Worm (Caenorhabditis elegans) whole organism, L4 larva: ENCODE results near the gene F38A1.13.

Experiments used
- D1046.2 ChIP-seq: fragments of 200-800 bp; sonication (Bioruptor generic); IDR thresholded peaks from 2 replicates; pipeline ENCODE4 v1.3.6; 2022; ENCODE audit warnings: missing genetic modification characterization, missing compliant biosample characterization
- F37D6.2 ChIP-seq: sonication (generic microtip); optimal IDR thresholded peaks from 2 replicates; lab custom pipeline; 2016; ENCODE audit warnings: mild to moderate bottlenecking, missing genetic modification characterization, missing compliant biosample characterization
- F44E2.7 ChIP-seq: fragments of 200-800 bp; sonication (Bioruptor generic); IDR thresholded peaks from 2 replicates; pipeline ENCODE4 v2.1.2; 2022; ENCODE audit warnings: missing genetic modification characterization, missing compliant biosample characterization
- R02D3.7 ChIP-seq: fragments of 150-350 bp; sonication (generic microtip); optimal IDR thresholded peaks from 3 replicates; lab custom pipeline; 2014; ENCODE audit warnings: missing biosample characterization, missing genetic modification characterization
- T20F7.1 ChIP-seq: fragments of 200-800 bp; sonication (Bioruptor generic); optimal IDR thresholded peaks from 2 replicates; lab custom pipeline; 2018; ENCODE audit warnings: mild to moderate bottlenecking, missing genetic modification characterization, missing compliant biosample characterization
- aha-1 ChIP-seq: fragments of 150-350 bp; peaks from one replicate; lab custom pipeline; 2014; ENCODE audit warnings: missing biosample characterization, missing genetic modification characterization
- aly-2 ChIP-seq: sonication (generic microtip); optimal IDR thresholded peaks from 2 replicates; lab custom pipeline; 2018; ENCODE audit warnings: missing biosample characterization, missing genetic modification characterization
- ama-1 ChIP-seq: fragments of 150-350 bp; optimal IDR thresholded peaks from 2 replicates; lab custom pipeline; 2014; ENCODE audit warnings: inconsistent platforms, mixed read lengths
- arid-1 ChIP-seq: fragments of 200-800 bp; sonication (Bioruptor generic); conservative IDR thresholded peaks from 2 replicates; pipeline ENCODE4 v1.3.6; 2022; ENCODE audit warnings: missing genetic modification reagents, missing genetic modification characterization, missing compliant biosample characterization
- ceh-20 ChIP-seq: fragments of 200-800 bp; sonication (Bioruptor generic); IDR thresholded peaks from 2 replicates; pipeline ENCODE4 v1.3.6; 2022; ENCODE audit warnings: missing genetic modification reagents, missing genetic modification characterization, missing compliant biosample characterization
- daf-16 ChIP-seq, 3 experiments: sonication (generic microtip); optimal IDR thresholded peaks; 2 replicates each; lab custom pipeline; 2016 to 2017; ENCODE audit warnings: missing genetic modification characterization in 3 of 3, missing genetic modification reagents in 3 of 3, mild to moderate bottlenecking in 2 of 3, missing compliant biosample characterization in 2 of 3, missing biosample characterization in 1 of 3, moderate library complexity in 1 of 3
- dmd-6 ChIP-seq: fragments of 200-800 bp; sonication (Bioruptor generic); IDR thresholded peaks from 2 replicates; pipeline ENCODE4 v1.3.6; 2022; ENCODE audit warnings: missing genetic modification reagents, missing genetic modification characterization, missing compliant biosample characterization
- dpl-1 ChIP-seq: fragments of 150-350 bp; optimal IDR thresholded peaks from 2 replicates; lab custom pipeline; 2014; ENCODE audit warnings: missing biosample characterization, missing genetic modification reagents, missing genetic modification characterization
- duxl-1 ChIP-seq: sonication (generic microtip); optimal IDR thresholded peaks from 2 replicates; lab custom pipeline; 2016; ENCODE audit warnings: mild to moderate bottlenecking, missing genetic modification characterization, moderate library complexity, missing compliant biosample characterization; ENCODE audit not compliant: poor library complexity
- dve-1 ChIP-seq: sonication (generic microtip); optimal IDR thresholded peaks from 2 replicates; lab custom pipeline; 2017; ENCODE audit warnings: antibody characterized with exemption, mild to moderate bottlenecking, missing genetic modification characterization, missing compliant biosample characterization; ENCODE audit not compliant: insufficient read depth
- hlh-30 ChIP-seq: sonication (generic microtip); optimal IDR thresholded peaks from 2 replicates; lab custom pipeline; 2017; ENCODE audit warnings: antibody characterized with exemption, mild to moderate bottlenecking, missing genetic modification characterization, missing compliant biosample characterization; ENCODE audit not compliant: insufficient read depth
- lin-15B ChIP-seq: fragments of 150-350 bp; sonication (generic microtip); optimal IDR thresholded peaks from 3 replicates; lab custom pipeline; 2014; ENCODE audit warnings: missing biosample characterization, missing genetic modification characterization
- lir-3 ChIP-seq: sonication (generic microtip); optimal IDR thresholded peaks from 2 replicates; lab custom pipeline; 2016; ENCODE audit warnings: mild to moderate bottlenecking, missing genetic modification characterization, missing compliant biosample characterization
- mdl-1 ChIP-seq, 2 experiments: fragments of 150-350 bp in 1 of 2; sonication (generic microtip) in 1 of 2; optimal IDR thresholded peaks; 2 replicates each; lab custom pipeline; 2014 to 2017; ENCODE audit warnings: missing biosample characterization in 2 of 2, missing genetic modification characterization in 2 of 2
- mdt-29 ChIP-seq: fragments of 200-800 bp; sonication (Bioruptor generic); IDR thresholded peaks from 2 replicates; pipeline ENCODE4 v1.3.6; 2022; ENCODE audit warnings: missing genetic modification reagents, missing genetic modification characterization, missing compliant biosample characterization
- mes-2 ChIP-seq: sonication (generic microtip); optimal IDR thresholded peaks from 2 replicates; lab custom pipeline; 2016; ENCODE audit warnings: missing genotype, mild to moderate bottlenecking, missing genetic modification characterization, missing compliant biosample characterization; ENCODE audit not compliant: poor library complexity, severe bottlenecking
- nhr-28 ChIP-seq: fragments of 150-350 bp; optimal IDR thresholded peaks from 2 replicates; lab custom pipeline; 2014; ENCODE audit warnings: missing biosample characterization, missing genetic modification characterization
- nhr-77 ChIP-seq: fragments of 150-350 bp; optimal IDR thresholded peaks from 2 replicates; lab custom pipeline; 2014; ENCODE audit warnings: missing biosample characterization, missing genetic modification characterization
- pqm-1 ChIP-seq: sonication (generic microtip); optimal IDR thresholded peaks from 2 replicates; lab custom pipeline; 2017; ENCODE audit warnings: missing biosample characterization, missing genetic modification characterization
- set-16 ChIP-seq: fragments of 200-800 bp; sonication (Bioruptor generic); IDR thresholded peaks from 2 replicates; pipeline ENCODE4 v1.3.6; 2022; ENCODE audit warnings: missing genetic modification reagents, missing genetic modification characterization, missing compliant biosample characterization
- skn-1 ChIP-seq: fragments of 150-350 bp; optimal IDR thresholded peaks from 2 replicates; lab custom pipeline; 2014; ENCODE audit warnings: missing biosample characterization, missing genetic modification characterization
- spr-1 ChIP-seq: sonication (generic microtip); optimal IDR thresholded peaks from 2 replicates; lab custom pipeline; 2016; ENCODE audit warnings: mild to moderate bottlenecking, missing genetic modification characterization, missing compliant biosample characterization
- unc-62 ChIP-seq, 3 experiments: fragments of 150-350 bp in 1 of 3; sonication (generic microtip); optimal IDR thresholded peaks in 2 of 3; peaks in 1 of 3; 1 replicate in 1 of 3; 2 replicates in 2 of 3; lab custom pipeline; 2014 to 2017; ENCODE audit warnings: missing biosample characterization in 3 of 3, missing genetic modification characterization in 3 of 3, missing genetic modification reagents in 3 of 3, missing genotype in 1 of 3

The F38A1.13 gene

ce11 chrIV:1245244-1245643 lies 19.8 kb upstream of the F38A1.13 start, which contains the start of gene F38A1.9:
Gene F38A1.9, minus strand, starts transcription at chrIV:1245344.
- no peak for TF ChIP-seq D1046.2 (GFP tag; lab: Robert Waterston, UW)
- TF ChIP-seq dpl-1, result no peak
- no peak for TF ChIP-seq ceh-20
- TF ChIP-seq hlh-30, result no peak
- TF ChIP-seq ama-1 (lab: Kevin White, UChicago), result no peak
- no peak for TF ChIP-seq lir-3
- no peak for TF ChIP-seq T20F7.1 (GFP tag; lab: Kevin White, UChicago)

ce11 chrIV:1246762-1247436 lies 18.1 kb upstream of the F38A1.13 start, which contains the start of the genes clec-165 and F38A1.11:
Gene clec-165, minus strand, starts transcription at chrIV:1246886.
Gene F38A1.11, plus strand, starts transcription at chrIV:1247386.
- no peak for TF ChIP-seq ama-1 (lab: Kevin White, UChicago)
- TF ChIP-seq dve-1 (tag; lab: Kevin White, UChicago), result no peak
- no peak for TF ChIP-seq lin-15B (tag; lab: Kevin White, UChicago)
- no peak for TF ChIP-seq unc-62 (GFP tag; optimal IDR thresholded peaks at IDR 0.05 in 1 of 2; lab: Kevin White, UChicago)
- no peak for TF ChIP-seq unc-62 (tag; optimal IDR thresholded peaks at IDR 0.05; lab: Kevin White, UChicago)
- TF ChIP-seq spr-1 (tag; lab: Kevin White, UChicago), result no peak
- no peak for TF ChIP-seq D1046.2 (GFP tag; lab: Robert Waterston, UW)
- no peak for TF ChIP-seq daf-16 (GFP tag; optimal IDR thresholded peaks at IDR 0.05; lab: Kevin White, UChicago)
- TF ChIP-seq daf-16 (tag; optimal IDR thresholded peaks at IDR 0.05; lab: Kevin White, UChicago), result peak; percentile 34
- TF ChIP-seq skn-1 (tag; lab: Kevin White, UChicago), result no peak
- TF ChIP-seq nhr-28 (tag; lab: Kevin White, UChicago), result peak; percentile 27
- peak; percentile 51 for TF ChIP-seq dmd-6 (GFP tag; lab: Robert Waterston, UW)
- peak; percentile 8 for TF ChIP-seq aha-1 (tag; lab: Kevin White, UChicago)

- TF ChIP-seq mdt-29 (no peak), aly-2 (tag; lab: Kevin White, UChicago) (no peak), mdl-1 (tag; optimal IDR thresholded peaks at IDR 0.05; lab: Kevin White, UChicago) (no peak), arid-1 (GFP tag; lab: Robert Waterston, UW) (no peak), mes-2 (no peak), duxl-1 (tag; lab: Kevin White, UChicago) (no peak), dmd-6 (GFP tag; lab: Robert Waterston, UW) (no peak), F44E2.7 (GFP tag; lab: Robert Waterston, UW) (no peak)
These were observed 13.7 kb upstream of the F38A1.13 start, which contains the start of the genes clec-166 and F38A1.6 for ce11 chrIV:1251242-1251911. Gene clec-166, minus strand, starts transcription at chrIV:1251342. Gene F38A1.6, plus strand, starts transcription at chrIV:1251861.

ce11 chrIV:1255632-1256031 lies 9.4 kb upstream of the F38A1.13 start, which contains the start of gene clec-167:
Gene clec-167, minus strand, starts transcription at chrIV:1255732.
- TF ChIP-seq set-16 (GFP tag; lab: Robert Waterston, UW), result no peak
- TF ChIP-seq unc-62 (GFP tag; optimal IDR thresholded peaks at IDR 0.05 in 1 of 2; lab: Kevin White, UChicago), result peak in 1 of 2 experiments; percentile 1
- no peak for TF ChIP-seq unc-62 (tag; optimal IDR thresholded peaks at IDR 0.05; lab: Kevin White, UChicago)

ce11 chrIV:1256723-1257122 lies 8.3 kb upstream of the F38A1.13 start, which contains the start of gene clec-168:
Gene clec-168, plus strand, starts transcription at chrIV:1256969.
- TF ChIP-seq F37D6.2, result no peak
- TF ChIP-seq R02D3.7 (tag; lab: Kevin White, UChicago), result no peak
- TF ChIP-seq nhr-28 (tag; lab: Kevin White, UChicago), result peak; percentile 87
- peak; percentile 61 for TF ChIP-seq pqm-1 (tag; lab: Kevin White, UChicago)
- TF ChIP-seq ceh-20, result no peak
- TF ChIP-seq nhr-77 (tag; lab: Kevin White, UChicago), result peak; percentile 12
- peak; percentile 72 for TF ChIP-seq dmd-6 (GFP tag; lab: Robert Waterston, UW)
- TF ChIP-seq, all 104 proteins: peak for 4
